Worm (Caenorhabditis elegans) whole organism, midembryonic: ENCODE measurements around the gene nhr-17.

Experiments used
- T22C8.4 ChIP-seq: fragments of 200-800 bp; sonication (Bioruptor generic); IDR thresholded peaks from 2 replicates; pipeline ENCODE4 v1.3.6; 2022; ENCODE audit warnings: missing genetic modification characterization, missing compliant biosample characterization
- cog-1 ChIP-seq: sonication (generic microtip); optimal IDR thresholded peaks from 2 replicates; lab custom pipeline; 2016; ENCODE audit warnings: missing genetic modification characterization, missing compliant biosample characterization
- flt-1 ChIP-seq: fragments of 200-800 bp; sonication (Bioruptor generic); IDR thresholded peaks from 2 replicates; pipeline ENCODE4 v1.3.6; 2022; ENCODE audit warnings: missing genetic modification characterization, missing compliant biosample characterization
- klf-2 ChIP-seq: fragments of 200-800 bp; sonication (Bioruptor generic); conservative IDR thresholded peaks from 2 replicates; pipeline ENCODE4 v1.3.6; 2022; ENCODE audit warnings: missing genetic modification reagents, missing genetic modification characterization, missing compliant biosample characterization
- med-1 ChIP-seq: sonication (generic microtip); optimal IDR thresholded peaks from 2 replicates; lab custom pipeline; 2017; ENCODE audit warnings: missing genetic modification characterization, mild to moderate bottlenecking, missing compliant biosample characterization, antibody characterized with exemption, missing genetic modification reagents; ENCODE audit not compliant: insufficient read depth
- ref-1 ChIP-seq: fragments of 200-800 bp; sonication (Bioruptor generic); conservative IDR thresholded peaks from 2 replicates; pipeline ENCODE4 v1.3.6; 2022; ENCODE audit warnings: missing genetic modification reagents, missing genetic modification characterization, missing compliant biosample characterization
- tab-1 ChIP-seq: fragments of 200-800 bp; sonication (Bioruptor generic); IDR thresholded peaks from 2 replicates; pipeline ENCODE4 v1.3.6; 2022; ENCODE audit warnings: missing genetic modification characterization, missing compliant biosample characterization
- ztf-23 ChIP-seq: fragments of 200-800 bp; sonication (Bioruptor generic); IDR thresholded peaks from 2 replicates; pipeline ENCODE4 v1.3.6; 2022; ENCODE audit warnings: missing genetic modification reagents, missing genetic modification characterization, missing compliant biosample characterization
- ztf-29 ChIP-seq: fragments of 200-800 bp; sonication (Bioruptor generic); IDR thresholded peaks from 2 replicates; pipeline ENCODE4 v1.3.6; 2022; ENCODE audit warnings: missing genetic modification reagents, missing genetic modification characterization, missing compliant biosample characterization

nhr-17 gene

DNA sequence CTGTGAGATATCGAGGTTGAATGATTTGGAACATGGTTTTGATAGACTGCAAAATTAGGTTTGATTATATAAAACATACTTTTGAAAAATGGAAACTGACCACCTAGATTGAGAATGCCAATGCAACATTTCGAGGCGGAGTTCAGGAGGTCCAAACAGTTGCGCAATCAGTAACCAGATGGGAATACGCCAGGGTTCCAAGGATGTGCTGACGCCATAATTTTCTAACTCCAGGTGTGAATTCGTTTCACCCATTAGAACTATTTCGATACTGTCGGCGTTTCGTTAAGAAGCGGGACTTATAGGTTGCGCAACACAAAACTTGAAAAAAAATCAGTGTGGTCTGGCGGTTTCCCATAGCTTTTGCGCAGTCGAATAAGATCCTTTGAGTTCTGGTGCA, 7.8 kb downstream of the nhr-17 start, which contains the start of gene C02B4.3:
C02B4.3 (minus strand) TSS at position 34 of the 400 bp plus-strand sequence.
- no peak for TF ChIP-seq ref-1 (GFP tag; lab: Robert Waterston, UW)
- TF ChIP-seq ztf-29 (GFP tag; lab: Robert Waterston, UW) = no peak
- TF ChIP-seq flt-1 (GFP tag; lab: Robert Waterston, UW) = no peak
- no peak for TF ChIP-seq ztf-23 (GFP tag; lab: Robert Waterston, UW)
- no peak for TF ChIP-seq cog-1
- no peak for TF ChIP-seq tab-1
- TF ChIP-seq klf-2 (GFP tag; lab: Robert Waterston, UW) = no peak
- TF ChIP-seq med-1 (GFP tag; lab: Kevin White, UChicago) = no peak
- TF ChIP-seq T22C8.4 = no peak

DNA sequence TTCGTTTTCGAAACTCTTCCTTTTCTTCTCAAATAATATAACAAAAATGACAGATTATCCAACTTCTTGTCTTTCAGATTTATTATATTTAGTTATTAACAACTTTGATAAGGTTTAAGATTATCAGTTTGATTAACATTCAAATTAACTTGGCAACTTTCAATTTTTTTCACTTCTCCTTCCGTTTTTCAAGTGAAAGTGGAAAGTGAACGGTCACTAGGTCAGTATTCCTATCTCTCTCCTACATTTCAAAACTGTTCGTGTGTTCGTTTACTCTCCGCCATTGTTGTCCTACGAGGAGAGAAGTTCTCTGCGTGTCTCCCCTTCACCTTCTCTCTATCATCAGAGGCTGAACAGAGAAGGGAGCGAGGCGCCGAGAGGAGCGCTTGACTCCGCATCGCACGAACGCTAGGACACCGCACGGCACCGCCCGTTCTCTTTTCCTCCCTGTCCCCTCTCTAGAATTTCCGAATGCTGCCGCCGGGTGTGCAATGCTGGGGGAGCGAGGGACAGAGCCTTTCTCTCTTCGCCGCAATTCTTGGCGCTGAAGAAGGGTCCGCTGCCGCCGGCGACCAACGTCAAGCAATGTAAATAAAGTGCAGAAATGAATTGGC, 11.1 kb downstream of the nhr-17 start:
- TF ChIP-seq klf-2 (GFP tag; lab: Robert Waterston, UW) (0 out of 2 replicates have a peak, but pooled peaks have one; percentile 29), flt-1 (GFP tag; lab: Robert Waterston, UW) (no peak)

DNA sequence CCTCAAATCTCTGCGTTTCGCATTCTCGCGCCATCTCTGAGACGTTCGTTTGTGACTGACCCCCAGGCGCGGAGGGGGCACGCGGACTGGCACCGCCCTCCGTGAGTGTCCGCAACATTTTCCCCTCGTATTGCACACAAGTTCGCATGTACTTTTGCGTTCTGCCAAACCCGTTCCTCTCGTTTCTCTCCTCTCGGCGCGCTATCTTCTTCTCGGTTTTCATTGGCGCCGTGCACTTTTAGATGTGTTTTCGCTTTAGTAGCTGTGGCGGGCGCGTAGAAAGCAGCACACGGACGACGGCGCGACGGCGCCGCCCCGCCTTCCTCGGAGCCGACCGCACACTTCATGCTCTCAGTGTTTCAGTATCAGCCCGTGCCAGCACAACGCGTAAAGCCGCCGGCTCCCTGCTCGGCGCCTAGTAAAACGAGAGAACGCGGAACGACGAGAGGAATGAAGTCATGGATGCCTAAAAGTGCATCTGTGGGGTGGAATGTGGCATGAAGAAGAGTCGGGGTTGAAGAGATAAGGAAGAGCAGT, 12.2 kb downstream of the nhr-17 start:
- TF ChIP-seq cog-1 (no peak), tab-1 (0 out of 2 replicates have a peak, but pooled peaks have one; percentile 27)

DNA sequence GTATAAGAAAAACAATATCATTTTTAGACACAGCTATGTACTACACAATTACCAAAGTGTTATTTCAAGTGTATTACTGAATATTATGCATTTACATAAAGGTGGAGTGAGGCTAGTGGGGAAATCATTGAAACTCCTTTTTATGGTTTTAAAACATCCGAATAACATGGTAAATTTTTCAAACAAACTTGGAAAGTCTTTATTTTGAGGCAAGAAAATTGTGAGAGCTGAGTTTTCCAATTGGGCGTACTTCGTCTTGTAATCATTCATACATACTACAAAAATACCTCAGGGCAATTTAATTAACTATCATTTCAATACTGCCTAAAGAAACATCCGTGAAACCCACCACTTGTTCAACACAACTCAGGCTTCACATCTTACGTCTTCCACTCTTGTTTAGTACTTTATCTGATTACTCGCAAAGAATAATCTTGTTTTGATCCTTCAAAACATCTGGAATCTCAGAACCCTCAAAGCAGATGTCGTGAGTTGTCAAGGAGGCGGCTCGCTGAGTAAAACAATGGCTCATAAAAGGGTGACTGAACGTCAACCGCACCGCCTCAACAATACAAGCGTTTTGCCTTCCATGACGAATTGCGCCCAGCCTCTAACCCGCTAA, 21.0 kb downstream of the nhr-17 start, which contains the start of gene zmp-5:
zmp-5 (plus strand) TSS at position 572 of the 622 bp plus-strand sequence.
- TF ChIP-seq ref-1 (GFP tag; lab: Robert Waterston, UW) (no peak), ztf-29 (GFP tag; lab: Robert Waterston, UW) (no peak), tab-1 (no peak), cog-1 (no peak), T22C8.4 (no peak), ztf-23 (GFP tag; lab: Robert Waterston, UW) (no peak), klf-2 (GFP tag; lab: Robert Waterston, UW) (no peak), med-1 (GFP tag; lab: Kevin White, UChicago) (no peak), flt-1 (GFP tag; lab: Robert Waterston, UW) (no peak)

DNA sequence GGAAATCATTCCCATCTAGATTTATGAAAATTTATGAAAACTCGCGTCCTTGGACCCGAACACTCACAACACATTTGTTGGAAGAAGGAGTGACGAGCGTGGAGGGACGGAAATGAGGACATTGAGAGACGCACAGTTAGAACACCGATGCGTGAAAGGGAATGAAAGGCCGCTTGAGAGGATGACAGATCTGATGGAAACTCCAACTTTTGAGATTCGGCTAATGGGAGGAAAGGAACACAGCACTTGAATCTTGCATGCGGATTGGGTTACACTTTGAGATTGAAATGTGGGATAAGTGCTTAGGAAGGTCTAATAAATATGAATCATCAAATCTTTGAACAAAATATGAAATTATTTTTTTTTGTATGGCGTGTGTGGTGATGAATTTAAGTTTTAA, 21.8 kb downstream of the nhr-17 start:
- TF ChIP-seq ztf-29 (GFP tag; lab: Robert Waterston, UW) (no peak), T22C8.4 (no peak), med-1 (GFP tag; lab: Kevin White, UChicago) (no peak), cog-1 (no peak), ztf-23 (GFP tag; lab: Robert Waterston, UW) (no peak), ref-1 (GFP tag; lab: Robert Waterston, UW) (no peak), tab-1 (no peak), flt-1 (GFP tag; lab: Robert Waterston, UW) (no peak), klf-2 (GFP tag; lab: Robert Waterston, UW) (no peak)

DNA sequence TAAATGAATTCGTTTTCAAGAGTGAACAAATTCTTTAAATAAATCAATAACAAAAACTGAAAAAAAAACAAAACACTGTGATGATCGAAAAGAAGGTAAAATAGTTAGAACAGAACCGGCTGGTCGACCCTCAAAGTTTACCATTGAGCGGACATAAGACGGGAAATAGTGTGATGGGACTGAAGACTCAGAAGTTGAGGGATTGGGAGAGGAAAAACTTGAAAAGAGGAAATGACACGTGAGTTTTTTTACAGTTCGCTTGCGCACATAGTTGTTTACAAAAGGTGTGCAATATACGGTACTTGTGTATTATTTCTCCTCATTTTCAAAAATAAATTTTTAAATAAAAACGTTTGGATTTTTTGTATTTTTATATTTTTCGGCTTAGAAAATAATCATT, 24.7 kb downstream of the nhr-17 start:
- TF ChIP-seq tab-1 = no peak
- no peak for TF ChIP-seq ref-1 (GFP tag; lab: Robert Waterston, UW)
- TF ChIP-seq med-1 (GFP tag; lab: Kevin White, UChicago) = no peak
- no peak for TF ChIP-seq klf-2 (GFP tag; lab: Robert Waterston, UW)
- TF ChIP-seq flt-1 (GFP tag; lab: Robert Waterston, UW) = no peak
- TF ChIP-seq ztf-23 (GFP tag; lab: Robert Waterston, UW) = no peak
- no peak for TF ChIP-seq T22C8.4
- no peak for TF ChIP-seq cog-1
- TF ChIP-seq ztf-29 (GFP tag; lab: Robert Waterston, UW) = no peak

DNA sequence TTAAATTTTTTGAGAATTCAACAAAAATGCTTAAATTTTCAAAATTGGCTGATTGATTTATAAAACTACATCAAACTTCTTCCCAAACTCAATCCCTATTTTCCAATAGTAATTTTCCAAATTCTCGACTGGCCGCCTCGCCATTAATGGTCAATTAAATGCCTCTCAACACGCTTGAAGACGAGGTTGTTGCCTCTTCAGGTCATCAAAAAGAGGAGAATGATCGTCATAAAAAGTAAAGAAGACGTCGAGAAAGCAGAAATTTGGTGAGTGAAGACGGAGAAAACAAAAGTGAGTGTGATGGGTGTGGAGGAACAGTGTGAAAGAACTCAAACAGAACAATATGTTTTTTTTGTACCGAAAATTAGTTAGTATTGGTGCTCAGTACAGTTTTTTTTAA, 26.7 kb downstream of the nhr-17 start:
- no peak for TF ChIP-seq ztf-23 (GFP tag; lab: Robert Waterston, UW)
- TF ChIP-seq T22C8.4 = no peak
- TF ChIP-seq med-1 (GFP tag; lab: Kevin White, UChicago) = no peak
- TF ChIP-seq tab-1 = no peak
- TF ChIP-seq ref-1 (GFP tag; lab: Robert Waterston, UW) = no peak
- TF ChIP-seq klf-2 (GFP tag; lab: Robert Waterston, UW) = no peak
- no peak for TF ChIP-seq flt-1 (GFP tag; lab: Robert Waterston, UW)
- no peak for TF ChIP-seq ztf-29 (GFP tag; lab: Robert Waterston, UW)
- no peak for TF ChIP-seq cog-1

DNA sequence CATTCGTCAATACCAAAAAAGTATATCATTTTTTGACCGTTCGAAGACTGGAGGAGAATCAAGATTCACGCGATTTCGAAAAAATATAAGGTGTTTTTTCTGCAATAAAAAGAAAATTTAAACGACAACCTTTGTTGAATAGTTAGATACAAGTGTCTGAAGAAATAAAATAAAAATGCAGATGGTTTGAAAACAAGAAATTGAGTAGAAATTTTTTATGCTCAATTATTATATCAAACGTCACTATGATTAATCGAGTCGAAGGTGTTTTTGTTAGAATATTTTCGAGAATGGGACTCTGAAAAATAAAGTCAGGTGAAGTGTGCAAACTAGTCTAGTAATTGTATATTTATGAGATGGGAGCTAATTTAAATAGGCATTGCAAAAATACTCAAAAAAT, 27.2 kb downstream of the nhr-17 start, which contains the start of gene R09A8.5:
R09A8.5 (minus strand) TSS at position 101 of the 400 bp plus-strand sequence.
- TF ChIP-seq ztf-29 (GFP tag; lab: Robert Waterston, UW) (no peak), flt-1 (GFP tag; lab: Robert Waterston, UW) (no peak), ref-1 (GFP tag; lab: Robert Waterston, UW) (no peak), T22C8.4 (no peak), tab-1 (no peak)

DNA sequence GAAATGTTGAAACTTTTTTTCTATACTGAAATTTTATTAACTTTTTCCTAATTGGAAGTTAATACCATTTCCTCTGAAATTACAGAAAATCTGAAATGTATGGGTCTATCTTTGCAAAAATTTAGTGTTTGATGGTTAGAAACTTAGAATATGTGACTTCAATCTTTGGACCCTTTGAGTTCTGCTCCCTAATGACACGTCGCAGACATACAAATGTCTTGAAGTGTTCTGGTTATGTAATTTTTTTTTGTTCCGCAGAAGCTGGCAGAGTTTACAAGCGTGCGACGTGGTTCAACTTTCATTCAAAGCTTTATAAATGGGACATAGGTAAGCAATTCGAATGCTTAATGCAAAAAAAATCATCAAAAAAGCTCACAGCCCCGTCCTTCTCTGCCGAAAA, 29.7 kb downstream of the nhr-17 start:
- TF ChIP-seq klf-2 (GFP tag; lab: Robert Waterston, UW) (no peak), tab-1 (no peak), flt-1 (GFP tag; lab: Robert Waterston, UW) (no peak), ztf-29 (GFP tag; lab: Robert Waterston, UW) (no peak), T22C8.4 (no peak), cog-1 (no peak), med-1 (GFP tag; lab: Kevin White, UChicago) (no peak), ztf-23 (GFP tag; lab: Robert Waterston, UW) (no peak), ref-1 (GFP tag; lab: Robert Waterston, UW) (no peak)

DNA sequence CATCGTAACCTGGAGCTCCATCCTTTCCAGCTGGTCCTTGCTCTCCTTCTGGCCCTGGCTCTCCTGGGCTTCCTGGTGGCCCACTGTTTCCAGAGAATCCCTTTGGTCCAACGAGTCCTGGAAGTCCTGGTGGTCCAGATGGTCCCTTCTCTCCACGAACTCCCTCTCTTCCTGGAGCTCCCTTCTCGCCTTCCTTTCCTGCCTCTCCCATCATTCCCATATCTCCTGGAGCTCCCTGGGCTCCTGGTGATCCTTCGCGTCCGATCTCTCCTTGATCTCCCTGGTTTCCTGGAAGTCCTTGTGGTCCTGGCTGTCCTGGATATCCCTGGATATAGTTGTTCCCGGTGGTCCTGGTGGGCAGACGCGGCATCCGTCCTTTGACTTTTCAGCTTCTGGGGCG, 31.4 kb downstream of the nhr-17 start:
- TF ChIP-seq flt-1 (GFP tag; lab: Robert Waterston, UW) (0 out of 2 replicates have a peak, but pooled peaks have one; percentile 30), ref-1 (GFP tag; lab: Robert Waterston, UW) (no peak), cog-1 (no peak)
